Worm (Caenorhabditis elegans): ENCODE measurements around the gene hif-1.

The hif-1 gene

ce11 chrV:20778257-20778697, 1.9 kb upstream of the hif-1 start (continued):
- TF ChIP-seq ref-2 (tag; optimal IDR thresholded peaks at IDR 0.05), result peak; percentile 73
- peak; percentile 61 for TF ChIP-seq ceh-14 (tag; optimal IDR thresholded peaks at IDR 0.05)
- no peak for TF ChIP-seq npax-4 (tag; optimal IDR thresholded peaks at IDR 0.05)
- peak; percentile 11 for TF ChIP-seq gmeb-2 (tag; optimal IDR thresholded peaks at IDR 0.05)
- TF ChIP-seq ttx-3 (tag; optimal IDR thresholded peaks at IDR 0.05), result peak; percentile 3
- TF ChIP-seq rnt-1 (tag; optimal IDR thresholded peaks at IDR 0.05), result peak; percentile 83
- peak; percentile 27 for TF ChIP-seq pha-2 (tag; optimal IDR thresholded peaks at IDR 0.05)
- TF ChIP-seq tbx-7 (tag; optimal IDR thresholded peaks at IDR 0.05), result peak; percentile 21
- no peak for TF ChIP-seq C38D4.7 (GFP tag; optimal IDR thresholded peaks at IDR 0.05)
- peak; percentile 73 for TF ChIP-seq ceh-34 (tag; optimal IDR thresholded peaks at IDR 0.05)
- no peak for TF ChIP-seq ama-1 (optimal IDR thresholded peaks at IDR 0.05)
- no peak for TF ChIP-seq ceh-2 (tag; optimal IDR thresholded peaks at IDR 0.05)
- no peak for TF ChIP-seq ahr-1 (tag; optimal IDR thresholded peaks at IDR 0.05)
- peak; percentile 98 for TF ChIP-seq unc-42 (tag; optimal IDR thresholded peaks at IDR 0.05)
- peak; percentile 98 for TF ChIP-seq hlh-30 (tag; optimal IDR thresholded peaks at IDR 0.05; ENCODE audit: insufficient read depth)
- TF ChIP-seq pros-1 (tag; optimal IDR thresholded peaks at IDR 0.05), result peak; percentile 15
- TF ChIP-seq tbx-2 (tag; optimal IDR thresholded peaks at IDR 0.05), result peak; percentile 80
- peak; percentile 85 for TF ChIP-seq ceh-22 (tag; optimal IDR thresholded peaks at IDR 0.05)

- TF ChIP-seq ttx-3 (tag; optimal IDR thresholded peaks at IDR 0.05) (no peak), dve-1 (tag; optimal IDR thresholded peaks at IDR 0.05) (no peak)
Measured at ce11 chrV:20778886-20779285, 1.3 kb upstream of the hif-1 start.

DNA sequence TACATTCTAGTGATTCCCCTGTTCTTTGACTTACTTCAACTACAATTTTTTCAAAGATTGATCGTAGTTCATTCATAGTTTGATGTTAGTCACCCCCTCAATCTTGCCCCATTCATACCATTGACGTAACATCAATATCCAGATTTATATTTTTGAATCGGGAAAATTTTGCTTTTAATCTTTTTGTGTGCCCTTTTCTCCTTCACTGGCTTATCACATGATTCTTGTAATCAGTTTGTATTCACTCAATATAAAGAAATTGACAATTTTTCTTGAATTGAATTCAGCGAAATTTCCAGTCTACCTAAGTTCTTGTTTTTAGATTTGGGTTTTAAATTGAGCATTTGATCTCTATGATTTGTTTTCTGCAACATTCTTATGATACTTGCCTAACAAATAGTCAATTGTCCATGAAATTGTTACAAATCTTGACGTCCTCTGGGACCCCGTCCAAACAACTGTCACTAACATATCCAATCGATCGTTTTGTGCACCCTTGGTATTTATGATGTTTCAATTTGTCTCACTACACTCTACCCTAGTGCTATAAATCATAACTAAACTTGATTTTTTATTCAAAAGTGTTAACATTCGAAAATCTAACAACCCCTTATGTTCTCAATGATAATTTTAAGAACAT, 380 bp upstream of the hif-1 start:
- peak; percentile 70 for TF ChIP-seq unc-55 (GFP tag; optimal IDR thresholded peaks at IDR 0.05)
- TF ChIP-seq C08G9.2 (tag; optimal IDR thresholded peaks at IDR 0.05), result no peak

- TF ChIP-seq hlh-6 (tag; optimal IDR thresholded peaks at IDR 0.05) (no peak), ceh-18 (tag; optimal IDR thresholded peaks at IDR 0.05) (no peak), ahr-1 (tag; optimal IDR thresholded peaks at IDR 0.05) (no peak), fax-1 (tag; optimal IDR thresholded peaks at IDR 0.05) (no peak), ceh-30 (tag; optimal IDR thresholded peaks at IDR 0.05) (no peak), unc-3 (GFP tag; conservative IDR thresholded peaks at IDR 0.05) (no peak), unc-3 (tag; optimal IDR thresholded peaks at IDR 0.05) (no peak), rnt-1 (tag; optimal IDR thresholded peaks at IDR 0.05) (no peak), nfya-1 (tag; optimal IDR thresholded peaks at IDR 0.05) (no peak), hlh-15 (tag; optimal IDR thresholded peaks at IDR 0.05) (no peak), pax-1 (tag; optimal IDR thresholded peaks at IDR 0.05) (no peak), pat-9 (tag; optimal IDR thresholded peaks at IDR 0.05) (no peak), F13H6.1 (tag; optimal IDR thresholded peaks at IDR 0.05) (no peak), ama-1 (optimal IDR thresholded peaks at IDR 0.05) (no peak)
Measured at ce11 chrV:20781346-20781952, 1.2 kb downstream of the hif-1 start.

DNA sequence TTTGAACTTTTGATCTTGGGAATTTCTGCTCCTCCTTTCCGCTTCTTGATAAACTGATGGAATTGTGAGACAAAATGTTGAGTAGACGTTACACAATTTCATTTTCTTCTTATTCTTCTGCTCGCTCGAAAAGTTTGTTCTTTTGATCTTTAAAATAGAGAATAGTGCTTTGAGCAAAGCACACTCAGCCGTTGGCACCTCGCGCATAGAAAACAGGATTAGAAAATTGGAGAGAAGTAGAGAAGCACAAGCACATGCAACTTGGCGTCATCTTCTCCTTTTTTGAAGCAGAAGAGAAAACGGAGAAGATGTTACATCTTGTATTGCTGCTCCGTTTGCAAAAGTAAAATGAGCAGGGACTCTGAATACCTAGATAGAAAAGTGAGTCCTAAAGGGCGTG, 2.0 kb downstream of the hif-1 start:
- TF ChIP-seq unc-55 (GFP tag; optimal IDR thresholded peaks at IDR 0.05) (no peak), hlh-15 (tag; optimal IDR thresholded peaks at IDR 0.05) (no peak), unc-42 (tag; optimal IDR thresholded peaks at IDR 0.05) (peak; percentile 99), ztf-16 (tag; optimal IDR thresholded peaks at IDR 0.05) (no peak), ref-2 (tag; optimal IDR thresholded peaks at IDR 0.05) (no peak), rnt-1 (tag; optimal IDR thresholded peaks at IDR 0.05) (no peak), ceh-9 (tag; optimal IDR thresholded peaks at IDR 0.05) (no peak), lim-6 (tag; optimal IDR thresholded peaks at IDR 0.05) (no peak), K09A11.1 (tag; optimal IDR thresholded peaks at IDR 0.05; ENCODE audit: insufficient read depth) (peak; percentile 21), elt-2 (tag; optimal IDR thresholded peaks at IDR 0.05) (no peak), nfya-1 (tag; optimal IDR thresholded peaks at IDR 0.05) (peak; percentile 48), lin-11 (tag; optimal IDR thresholded peaks at IDR 0.05) (no peak), tbx-2 (tag; optimal IDR thresholded peaks at IDR 0.05) (peak; percentile 2), pag-3 (tag; optimal IDR thresholded peaks at IDR 0.05; ENCODE audit: borderline replicate concordance) (no peak), elt-4 (tag; optimal IDR thresholded peaks at IDR 0.05) (no peak), ceh-31 (tag; optimal IDR thresholded peaks at IDR 0.05) (peak; percentile 53), unc-86 (tag; optimal IDR thresholded peaks at IDR 0.05) (no peak), madf-2 (tag; optimal IDR thresholded peaks at IDR 0.05) (no peak), odd-2 (tag; optimal IDR thresholded peaks at IDR 0.05) (no peak), ceh-18 (tag; optimal IDR thresholded peaks at IDR 0.05) (peak; percentile 20), hlh-8 (tag; optimal IDR thresholded peaks at IDR 0.05) (no peak)

Data from whole organism, late embryonic.